Worm (Caenorhabditis elegans) whole organism, midembryonic: Measurements from ENCODE around the gene ZK377.15.

Experiments
- cog-1 ChIP-seq: sonication (generic microtip); optimal IDR thresholded peaks from 2 replicates; lab custom pipeline; 2016; ENCODE audit warnings: missing genetic modification characterization, missing compliant biosample characterization
- flt-1 ChIP-seq: fragments of 200-800 bp; sonication (Bioruptor generic); IDR thresholded peaks from 2 replicates; pipeline ENCODE4 v1.3.6; 2022; ENCODE audit warnings: missing genetic modification characterization, missing compliant biosample characterization
- ztf-29 ChIP-seq: fragments of 200-800 bp; sonication (Bioruptor generic); IDR thresholded peaks from 2 replicates; pipeline ENCODE4 v1.3.6; 2022; ENCODE audit warnings: missing genetic modification reagents, missing genetic modification characterization, missing compliant biosample characterization

DNA sequence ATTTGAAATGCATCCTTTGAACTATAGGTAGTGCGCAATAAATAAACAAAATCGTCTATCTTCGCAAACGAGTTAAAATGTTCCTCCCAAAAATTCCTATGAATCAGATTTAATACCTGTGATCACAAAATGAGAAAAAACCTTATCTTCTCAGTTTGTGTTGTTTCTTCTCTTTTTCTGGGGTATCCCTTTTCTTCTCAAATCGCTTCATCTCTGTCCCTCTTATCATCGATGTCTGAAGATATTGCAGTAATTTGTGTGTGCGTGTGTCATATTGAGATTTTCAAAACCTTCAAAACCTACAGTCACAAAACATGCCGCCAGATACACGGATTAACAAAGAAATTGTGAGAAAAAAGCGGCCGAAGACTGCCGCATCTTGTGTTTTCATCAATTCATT, 30.1 kb upstream of the ZK377.15 start, which contains the start of gene glt-1:
- TF ChIP-seq flt-1 (GFP tag; lab: Robert Waterston, UW) (no peak), ztf-29 (GFP tag; lab: Robert Waterston, UW) (no peak), cog-1 (no peak)
